Fruit fly (Drosophila melanogaster) whole organism, embryonic: ENCODE results near the gene Acp26Aa.

ENCODE experiments used
- Aef1 ChIP-seq: fragments of 200-800 bp; sonication (Bioruptor generic); IDR thresholded peaks from 3 replicates; pipeline ENCODE4 v1.3.6; 2022; ENCODE audit warnings: missing biosample characterization, missing genetic modification characterization
- CG11247 ChIP-seq: fragments of 200-800 bp; sonication (Bioruptor generic); IDR thresholded peaks from 2 replicates; pipeline ENCODE4 v1.3.6; 2022; ENCODE audit warnings: missing biosample characterization, missing genetic modification characterization
- CG12155 ChIP-seq: fragments of 200-800 bp; sonication (Bioruptor generic); optimal IDR thresholded peaks from 3 replicates; lab custom pipeline; 2016; ENCODE audit warnings: missing biosample characterization, missing genetic modification characterization
- CG13775 ChIP-seq: fragments of 200-800 bp; sonication (Bioruptor generic); optimal IDR thresholded peaks from 3 replicates; lab custom pipeline; 2017; ENCODE audit warnings: missing biosample characterization, mild to moderate bottlenecking, missing genetic modification characterization
- CG13894 ChIP-seq: fragments of 200-800 bp; sonication (Bioruptor generic); optimal IDR thresholded peaks from 3 replicates; lab custom pipeline; 2018; ENCODE audit warnings: missing biosample characterization, mild to moderate bottlenecking, missing genetic modification characterization, moderate library complexity
- CG15479 ChIP-seq: fragments of 200-800 bp; sonication (Bioruptor generic); optimal IDR thresholded peaks from 3 replicates; lab custom pipeline; 2019; ENCODE audit warnings: missing biosample characterization, mild to moderate bottlenecking, missing genetic modification characterization, moderate library complexity
- CG18262 ChIP-seq: fragments of 200-800 bp; optimal IDR thresholded peaks from 3 replicates; lab custom pipeline; 2019; ENCODE audit warnings: missing biosample characterization, mild to moderate bottlenecking, missing genetic modification characterization, moderate library complexity
- CG2199 ChIP-seq: fragments of 200-800 bp; sonication (Bioruptor generic); IDR thresholded peaks from 3 replicates; pipeline ENCODE4 v1.3.6; 2022; ENCODE audit warnings: missing biosample characterization, missing genetic modification characterization
- CG2712 ChIP-seq: fragments of 200-800 bp; optimal IDR thresholded peaks from 3 replicates; lab custom pipeline; 2019; ENCODE audit warnings: missing biosample characterization, mild to moderate bottlenecking, missing genetic modification characterization, moderate library complexity
- CG32532 ChIP-seq: fragments of 200-800 bp; sonication (Bioruptor generic); IDR thresholded peaks from 2 replicates; pipeline ENCODE4 v1.3.6; 2022; ENCODE audit warnings: missing biosample characterization, missing genetic modification characterization
- CG3995 ChIP-seq: fragments of 200-800 bp; sonication (Bioruptor generic); optimal IDR thresholded peaks from 3 replicates; lab custom pipeline; 2016; ENCODE audit warnings: missing biosample characterization, missing genetic modification characterization
- CG4360 ChIP-seq: fragments of 200-800 bp; sonication (Bioruptor generic); IDR thresholded peaks from 2 replicates; pipeline ENCODE4 v1.3.6; 2022; ENCODE audit warnings: missing biosample characterization, missing genetic modification characterization
- CG4707 ChIP-seq: fragments of 200-800 bp; sonication (Bioruptor generic); optimal IDR thresholded peaks from 2 replicates; lab custom pipeline; 2018; ENCODE audit warnings: missing biosample characterization, mild to moderate bottlenecking, missing genetic modification characterization, moderate library complexity
- CG6813 ChIP-seq: fragments of 200-800 bp; sonication (Bioruptor generic); optimal IDR thresholded peaks from 2 replicates; lab custom pipeline; 2017; ENCODE audit warnings: missing biosample characterization, missing genetic modification characterization, mild to moderate bottlenecking, moderate library complexity, missing genetic modification reagents
- CG9876 ChIP-seq: fragments of 200-800 bp; sonication (Bioruptor generic); optimal IDR thresholded peaks from 2 replicates; lab custom pipeline; 2016; ENCODE audit warnings: missing biosample characterization, missing genetic modification characterization
- D ChIP-seq, 2 experiments: fragments of 200-800 bp in 1 of 2; fragments of >200 bp in 1 of 2; sonication (Bioruptor generic) in 1 of 2; optimal IDR thresholded peaks; 2 replicates in 1 of 2; 3 replicates in 1 of 2; lab custom pipeline; 2017; ENCODE audit warnings: mild to moderate bottlenecking in 1 of 2, missing biosample characterization in 1 of 2, missing genetic modification characterization in 1 of 2, missing genetic modification reagents in 1 of 2
- D19B ChIP-seq: fragments of 200-800 bp; sonication (Bioruptor generic); optimal IDR thresholded peaks from 2 replicates; lab custom pipeline; 2017; ENCODE audit warnings: missing biosample characterization, mild to moderate bottlenecking, missing genetic modification characterization
- Ets65A ChIP-seq: fragments of 200-800 bp; sonication (Bioruptor generic); peaks from one replicate; lab custom pipeline; 2016; ENCODE audit warnings: missing biosample characterization, missing genetic modification characterization
- Hr78 ChIP-seq, 2 experiments: fragments of 200-800 bp in 1 of 2; fragments of >200 bp in 1 of 2; sonication (Bioruptor generic) in 1 of 2; optimal IDR thresholded peaks; 2 replicates each; lab custom pipeline; 2017 to 2019; ENCODE audit warnings: missing biosample characterization in 2 of 2, missing genetic modification characterization in 2 of 2, mild to moderate bottlenecking in 1 of 2, moderate library complexity in 1 of 2
- Kr ChIP-seq: fragments of 200-800 bp; sonication (Bioruptor generic); optimal IDR thresholded peaks from 2 replicates; lab custom pipeline; 2017; ENCODE audit warnings: missing biosample characterization, mild to moderate bottlenecking, missing genetic modification characterization
- NC2α ChIP-seq: fragments of 200-800 bp; sonication (Bioruptor generic); optimal IDR thresholded peaks from 2 replicates; lab custom pipeline; 2016; ENCODE audit warnings: missing biosample characterization, missing genetic modification characterization
- ac ChIP-seq: fragments of 200-800 bp; sonication (Bioruptor generic); optimal IDR thresholded peaks from 3 replicates; lab custom pipeline; 2017; ENCODE audit warnings: missing biosample characterization, mild to moderate bottlenecking, missing genetic modification characterization
- aop ChIP-seq: fragments of 200-800 bp; sonication (Bioruptor generic); IDR thresholded peaks from 2 replicates; pipeline ENCODE4 v1.3.6; 2022; ENCODE audit warnings: missing biosample characterization, missing genetic modification characterization
- bigmax ChIP-seq: fragments of 200-800 bp; sonication (Bioruptor generic); optimal IDR thresholded peaks from 2 replicates; lab custom pipeline; 2018; ENCODE audit warnings: missing biosample characterization, mild to moderate bottlenecking, missing genetic modification characterization
- cg ChIP-seq: fragments of 200-800 bp; sonication (Bioruptor generic); optimal IDR thresholded peaks from 3 replicates; lab custom pipeline; 2019; ENCODE audit warnings: missing biosample characterization, mild to moderate bottlenecking, missing genetic modification characterization, moderate library complexity
- chm ChIP-seq: fragments of 200-800 bp; sonication (Bioruptor generic); IDR thresholded peaks from 2 replicates; pipeline ENCODE4 v1.3.6; 2022; ENCODE audit warnings: missing biosample characterization, missing genetic modification characterization
- crol ChIP-seq: fragments of 200-800 bp; sonication (Bioruptor generic); IDR thresholded peaks from 2 replicates; pipeline ENCODE4 v1.3.6; 2022; ENCODE audit warnings: missing biosample characterization, missing genetic modification characterization
- da ChIP-seq: fragments of 200-800 bp; sonication (Bioruptor generic); optimal IDR thresholded peaks from 2 replicates; lab custom pipeline; 2016; ENCODE audit warnings: missing biosample characterization, missing genetic modification characterization
- ems ChIP-seq: fragments of 200-800 bp; sonication (Bioruptor generic); optimal IDR thresholded peaks from 3 replicates; lab custom pipeline; 2016; ENCODE audit warnings: missing biosample characterization, missing genetic modification characterization
- fu2 ChIP-seq: fragments of 200-800 bp; sonication (Bioruptor generic); optimal IDR thresholded peaks from 2 replicates; lab custom pipeline; 2016; ENCODE audit warnings: missing biosample characterization, missing genetic modification characterization
- gsb-n ChIP-seq: fragments of 200-800 bp; sonication (Bioruptor generic); optimal IDR thresholded peaks from 3 replicates; lab custom pipeline; 2018; ENCODE audit warnings: missing biosample characterization, mild to moderate bottlenecking, missing genetic modification characterization
- hbn ChIP-seq: fragments of 200-800 bp; sonication (Bioruptor generic); IDR thresholded peaks from 2 replicates; pipeline ENCODE4 v1.3.6; 2022; ENCODE audit warnings: missing biosample characterization, missing genetic modification characterization; ENCODE audit not compliant: partially characterized antibody
- ind ChIP-seq: fragments of 200-800 bp; sonication (Bioruptor generic); optimal IDR thresholded peaks from 3 replicates; lab custom pipeline; 2016; ENCODE audit warnings: missing biosample characterization, missing genetic modification characterization
- lilli ChIP-seq: fragments of 200-800 bp; sonication (Bioruptor generic); optimal IDR thresholded peaks from 3 replicates; lab custom pipeline; 2016; ENCODE audit warnings: missing biosample characterization, missing genetic modification characterization
- oc ChIP-seq: fragments of 200-800 bp; sonication (Bioruptor generic); optimal IDR thresholded peaks from 2 replicates; lab custom pipeline; 2018; ENCODE audit warnings: missing biosample characterization, mild to moderate bottlenecking, missing genetic modification characterization, moderate library complexity
- psq ChIP-seq: fragments of 200-800 bp; sonication (Bioruptor generic); optimal IDR thresholded peaks from 2 replicates; lab custom pipeline; 2017; ENCODE audit warnings: missing biosample characterization, missing genetic modification characterization
- sens ChIP-seq: fragments of 200-800 bp; sonication (Bioruptor generic); peaks from one replicate; lab custom pipeline; 2016; ENCODE audit warnings: missing biosample characterization, missing genetic modification characterization
- tap ChIP-seq: fragments of 200-800 bp; optimal IDR thresholded peaks from 3 replicates; lab custom pipeline; 2019; ENCODE audit warnings: missing biosample characterization, mild to moderate bottlenecking, missing genetic modification characterization, moderate library complexity
- tll ChIP-seq, 2 experiments: fragments of 200-800 bp in 1 of 2; fragments of >200 bp in 1 of 2; sonication (Bioruptor generic) in 1 of 2; optimal IDR thresholded peaks; 2 replicates each; lab custom pipeline; 2017 to 2019; ENCODE audit warnings: missing biosample characterization in 2 of 2, missing genetic modification characterization in 2 of 2, mild to moderate bottlenecking in 1 of 2, moderate library complexity in 1 of 2
- twi ChIP-seq: fragments of 200-800 bp; optimal IDR thresholded peaks from 2 replicates; lab custom pipeline; 2019; ENCODE audit warnings: missing biosample characterization, mild to moderate bottlenecking, missing genetic modification characterization, moderate library complexity
- unc-4 ChIP-seq: fragments of 200-800 bp; sonication (Bioruptor generic); IDR thresholded peaks from 2 replicates; pipeline ENCODE4 v1.3.6; 2022; ENCODE audit warnings: missing biosample characterization, missing genetic modification characterization; ENCODE audit not compliant: partially characterized antibody

Gene Acp26Aa

dm6 chr2L:5876474-5877067 lies 17.1 kb downstream of the Acp26Aa start (continued):
- TF ChIP-seq CG6813 (GFP tag; lab: Kevin White, UChicago) (peak; percentile 68), ems (GFP tag; lab: Kevin White, UChicago) (no peak), CG11247 (GFP tag; lab: Robert Waterston, UW) (no peak), lilli (GFP tag; lab: Kevin White, UChicago) (no peak), CG4707 (GFP tag; lab: Kevin White, UChicago) (no peak), CG3995 (GFP tag; lab: Kevin White, UChicago) (no peak), gsb-n (tag; lab: Kevin White, UChicago) (no peak), psq (GFP tag; lab: Kevin White, UChicago) (no peak), NC2α (GFP tag; lab: Kevin White, UChicago) (no peak), CG9876 (GFP tag; lab: Kevin White, UChicago) (no peak), CG2712 (no peak), D19B (peak; percentile 26), fu2 (GFP tag; lab: Kevin White, UChicago) (no peak), da (GFP tag; lab: Kevin White, UChicago) (no peak), unc-4 (GFP tag; lab: Robert Waterston, UW) (no peak), Aef1 (no peak), CG18262 (tag; lab: Kevin White, UChicago) (no peak)

dm6 chr2L:5870838-5871702 lies 22.6 kb downstream of the Acp26Aa start:
- TF ChIP-seq hbn (no peak), Ets65A (GFP tag; lab: Kevin White, UChicago) (peak; percentile 2), cg (GFP tag; lab: Kevin White, UChicago) (peak; percentile 37), CG15479 (GFP tag; lab: Kevin White, UChicago) (peak; percentile 93), twi (tag; lab: Kevin White, UChicago) (peak; percentile 99), aop (GFP tag; lab: Robert Waterston, UW) (0 out of 2 replicates have a peak, but pooled peaks have one; percentile 8), Kr (GFP tag; lab: Kevin White, UChicago) (peak; percentile 87), sens (GFP tag; lab: Kevin White, UChicago) (no peak), chm (GFP tag; lab: Robert Waterston, UW) (peak; percentile 21; the same call in 1 of the 2 replicates), CG12155 (GFP tag; lab: Kevin White, UChicago) (no peak), CG4360 (GFP tag; lab: Robert Waterston, UW) (0 out of 2 replicates have a peak, but pooled peaks have one; percentile 28), tap (no peak), CG13775 (GFP tag; lab: Kevin White, UChicago) (no peak), CG13894 (tag; lab: Kevin White, UChicago) (no peak), crol (GFP tag; lab: Robert Waterston, UW) (peak; percentile 35; the same call in 1 of the 2 replicates), ac (GFP tag; lab: Kevin White, UChicago) (peak; percentile 67), tll (GFP tag; optimal IDR thresholded peaks at IDR 0.05; lab: Kevin White, UChicago) (peak in 1 of 2 experiments; percentile 25), oc (tag; lab: Kevin White, UChicago) (peak; percentile 12), D (optimal IDR thresholded peaks at IDR 0.05; lab: Kevin White, UChicago) (peak; percentile 50), D (GFP tag; optimal IDR thresholded peaks at IDR 0.05; lab: Kevin White, UChicago) (no peak), Hr78 (GFP tag; optimal IDR thresholded peaks at IDR 0.05; lab: Kevin White, UChicago) (peak in 1 of 2 experiments; percentile 86), CG32532 (GFP tag; lab: Robert Waterston, UW) (no peak), CG2199 (GFP tag; lab: Robert Waterston, UW) (peak; percentile 76; the same call in 1 of the 3 replicates), bigmax (no peak), ind (GFP tag; lab: Kevin White, UChicago) (no peak)
